Fruit fly (Drosophila melanogaster) whole organism, pupa: Measurements from ENCODE around the gene mub.

ENCODE experiments used
- CG10348 ChIP-seq: fragments of 200-800 bp; sonication (Bioruptor generic); IDR thresholded peaks from 2 replicates; pipeline ENCODE4 v1.3.6; 2022; ENCODE audit warnings: missing biosample characterization, missing genetic modification characterization
- CG12605 ChIP-seq: fragments of 200-800 bp; sonication (Bioruptor generic); IDR thresholded peaks from 2 replicates; pipeline ENCODE4 v1.3.6; 2022; ENCODE audit warnings: missing biosample characterization, missing genetic modification characterization
- CG13204 ChIP-seq: fragments of 200-800 bp; sonication (Bioruptor generic); optimal IDR thresholded peaks from 2 replicates; lab custom pipeline; 2018; ENCODE audit warnings: missing biosample characterization, mild to moderate bottlenecking, missing genetic modification characterization, moderate library complexity
- CG14655 ChIP-seq: fragments of 200-800 bp; sonication (Bioruptor generic); optimal IDR thresholded peaks from 3 replicates; lab custom pipeline; 2017; ENCODE audit warnings: mild to moderate bottlenecking, missing biosample characterization, missing genetic modification reagents, missing genetic modification characterization
- CG15710 ChIP-seq: fragments of 200-800 bp; sonication (Bioruptor generic); optimal IDR thresholded peaks from 2 replicates; lab custom pipeline; 2018; ENCODE audit warnings: missing biosample characterization, mild to moderate bottlenecking, missing genetic modification characterization, moderate library complexity
- CG17806 ChIP-seq: fragments of 200-800 bp; sonication (Bioruptor generic); optimal IDR thresholded peaks from 2 replicates; lab custom pipeline; 2018; ENCODE audit warnings: missing biosample characterization, mild to moderate bottlenecking, missing genetic modification characterization, moderate library complexity
- CG32121 ChIP-seq: fragments of 200-800 bp; sonication (Bioruptor generic); IDR thresholded peaks from 2 replicates; pipeline ENCODE4 v1.3.6; 2022; ENCODE audit warnings: missing biosample characterization, missing genetic modification characterization
- CG34367 ChIP-seq: fragments of 200-800 bp; sonication (Bioruptor generic); optimal IDR thresholded peaks from 2 replicates; lab custom pipeline; 2018; ENCODE audit warnings: missing biosample characterization, mild to moderate bottlenecking, missing genetic modification characterization
- CG4496 ChIP-seq: fragments of 200-800 bp; sonication (Bioruptor generic); IDR thresholded peaks from 3 replicates; pipeline ENCODE4 v1.3.6; 2022; ENCODE audit warnings: missing biosample characterization, missing genetic modification characterization
- CG8159 ChIP-seq: fragments of 200-800 bp; sonication (Bioruptor generic); optimal IDR thresholded peaks from 3 replicates; lab custom pipeline; 2018; ENCODE audit warnings: missing biosample characterization, mild to moderate bottlenecking, missing genetic modification characterization, moderate library complexity
- CG8301 ChIP-seq: fragments of 200-800 bp; sonication (Bioruptor generic); optimal IDR thresholded peaks from 2 replicates; lab custom pipeline; 2018; ENCODE audit warnings: missing biosample characterization, mild to moderate bottlenecking, missing genetic modification characterization
- CG9948 ChIP-seq: fragments of 200-800 bp; sonication (Bioruptor generic); optimal IDR thresholded peaks from 2 replicates; lab custom pipeline; 2018; ENCODE audit warnings: missing biosample characterization, mild to moderate bottlenecking, missing genetic modification characterization, moderate library complexity
- D1 ChIP-seq: fragments of 200-800 bp; sonication (Bioruptor generic); optimal IDR thresholded peaks from 2 replicates; lab custom pipeline; 2018; ENCODE audit warnings: missing biosample characterization, mild to moderate bottlenecking, missing genetic modification characterization, moderate library complexity
- EcR ChIP-seq: fragments of 200-800 bp; sonication (Bioruptor generic); optimal IDR thresholded peaks from 3 replicates; lab custom pipeline; 2019; ENCODE audit warnings: missing biosample characterization, missing genetic modification characterization, mild to moderate bottlenecking, moderate library complexity, missing genetic modification reagents
- Ets98B ChIP-seq: fragments of 200-800 bp; sonication (Bioruptor generic); IDR thresholded peaks from 2 replicates; pipeline ENCODE4 v1.3.6; 2022; ENCODE audit warnings: missing biosample characterization, missing genetic modification characterization
- Pif1A ChIP-seq: fragments of 200-800 bp; sonication (Bioruptor generic); optimal IDR thresholded peaks from 3 replicates; lab custom pipeline; 2016; ENCODE audit warnings: missing biosample characterization, missing genetic modification characterization
- Pif1B ChIP-seq: fragments of 200-800 bp; sonication (Bioruptor generic); optimal IDR thresholded peaks from 3 replicates; lab custom pipeline; 2016; ENCODE audit warnings: missing biosample characterization, missing genetic modification characterization
- Snoo ChIP-seq: fragments of 200-800 bp; sonication (Bioruptor generic); optimal IDR thresholded peaks from 3 replicates; lab custom pipeline; 2017; ENCODE audit warnings: missing biosample characterization, mild to moderate bottlenecking, missing genetic modification characterization, inconsistent platforms
- fd96Ca ChIP-seq: fragments of 200-800 bp; sonication (Bioruptor generic); IDR thresholded peaks from 3 replicates; pipeline ENCODE4 v1.3.6; 2022; ENCODE audit warnings: missing biosample characterization, missing genetic modification characterization
- gl ChIP-seq: fragments of 200-800 bp; sonication (Bioruptor generic); optimal IDR thresholded peaks from 2 replicates; lab custom pipeline; 2018; ENCODE audit warnings: missing biosample characterization, mild to moderate bottlenecking, missing genetic modification characterization
- rn ChIP-seq: fragments of 200-800 bp; sonication (Bioruptor generic); IDR thresholded peaks from 2 replicates; pipeline ENCODE4 v1.3.6; 2022; ENCODE audit warnings: missing biosample characterization, missing genetic modification characterization

The mub gene

dm6 chr3L:21840642-21840987 lies 4.0 kb upstream of the mub start:
- TF ChIP-seq CG14655 (GFP tag; lab: Kevin White, UChicago) (no peak), rn (GFP tag; lab: Robert Waterston, UW) (no peak), Ets98B (GFP tag; lab: Robert Waterston, UW) (no peak), D1 (no peak), CG15710 (tag; lab: Kevin White, UChicago) (no peak), gl (tag; lab: Kevin White, UChicago) (no peak), CG32121 (GFP tag; lab: Robert Waterston, UW) (no peak), CG12605 (no peak), Pif1B (GFP tag; lab: Kevin White, UChicago) (no peak), CG4496 (GFP tag; lab: Robert Waterston, UW) (no peak)

DNA sequence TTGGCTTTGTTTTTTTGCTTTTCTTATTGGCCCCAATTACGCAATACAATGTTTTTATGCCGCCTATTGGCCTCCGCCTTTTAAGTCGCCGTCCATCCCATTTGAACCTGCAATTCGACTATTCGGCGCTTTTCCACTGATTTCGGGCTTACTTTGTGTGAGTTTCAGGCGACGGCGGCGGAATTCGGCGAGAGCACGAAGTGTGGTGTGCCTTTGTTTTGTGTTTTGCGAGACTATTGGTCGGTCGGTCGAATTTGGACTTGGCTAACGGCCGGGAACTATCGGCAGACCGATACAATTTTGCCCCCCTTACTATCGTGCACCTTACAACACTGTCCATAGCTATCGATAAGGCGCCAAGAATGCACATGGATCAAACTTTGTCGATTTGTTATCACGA lies 3.5 kb upstream of the mub start, which contains the start of gene P5CDh1:
TSS of gene P5CDh1 (minus strand) at position 278 of the 400 bp plus-strand sequence.
- peak; percentile 39; the same call in 2 of the 3 replicates for TF ChIP-seq CG4496 (GFP tag; lab: Robert Waterston, UW)
- peak; percentile 15; the same call in 1 of the 2 replicates for TF ChIP-seq CG32121 (GFP tag; lab: Robert Waterston, UW)
- no peak for TF ChIP-seq CG8159
- TF ChIP-seq CG12605: no peak
- no peak for TF ChIP-seq CG14655 (GFP tag; lab: Kevin White, UChicago)
- no peak for TF ChIP-seq gl (tag; lab: Kevin White, UChicago)
- TF ChIP-seq D1: no peak
- TF ChIP-seq Snoo (tag; lab: Kevin White, UChicago): no peak
- TF ChIP-seq CG10348: no peak
- no peak for TF ChIP-seq CG34367 (tag; lab: Kevin White, UChicago)
- TF ChIP-seq EcR (GFP tag; lab: Kevin White, UChicago): no peak
- TF ChIP-seq CG9948 (tag; lab: Kevin White, UChicago): no peak
- TF ChIP-seq CG13204 (GFP tag; lab: Kevin White, UChicago): no peak
- no peak for TF ChIP-seq Pif1A (GFP tag; lab: Kevin White, UChicago)
- TF ChIP-seq CG17806 (tag; lab: Kevin White, UChicago): no peak
- no peak for TF ChIP-seq rn (GFP tag; lab: Robert Waterston, UW)
- TF ChIP-seq CG8301 (tag; lab: Kevin White, UChicago): no peak
- TF ChIP-seq fd96Ca: peak; percentile 41; the same call in 1 of the 3 replicates
- TF ChIP-seq Ets98B (GFP tag; lab: Robert Waterston, UW): peak; percentile 53
- no peak for TF ChIP-seq Pif1B (GFP tag; lab: Kevin White, UChicago)
- TF ChIP-seq CG15710 (tag; lab: Kevin White, UChicago): no peak

dm6 chr3L:21842286-21842685 lies 2.3 kb upstream of the mub start, which contains the start of gene CG14563:
CG14563 (minus strand) TSS chr3L:21842386.
- no peak for TF ChIP-seq CG8159
- TF ChIP-seq CG10348: no peak
- TF ChIP-seq gl (tag; lab: Kevin White, UChicago): no peak
- TF ChIP-seq CG4496 (GFP tag; lab: Robert Waterston, UW): no peak
- TF ChIP-seq CG32121 (GFP tag; lab: Robert Waterston, UW): no peak
- TF ChIP-seq CG15710 (tag; lab: Kevin White, UChicago): no peak
- TF ChIP-seq D1: no peak
- TF ChIP-seq CG13204 (GFP tag; lab: Kevin White, UChicago): no peak
- TF ChIP-seq CG8301 (tag; lab: Kevin White, UChicago): no peak
- TF ChIP-seq Ets98B (GFP tag; lab: Robert Waterston, UW): no peak
- no peak for TF ChIP-seq rn (GFP tag; lab: Robert Waterston, UW)

DNA sequence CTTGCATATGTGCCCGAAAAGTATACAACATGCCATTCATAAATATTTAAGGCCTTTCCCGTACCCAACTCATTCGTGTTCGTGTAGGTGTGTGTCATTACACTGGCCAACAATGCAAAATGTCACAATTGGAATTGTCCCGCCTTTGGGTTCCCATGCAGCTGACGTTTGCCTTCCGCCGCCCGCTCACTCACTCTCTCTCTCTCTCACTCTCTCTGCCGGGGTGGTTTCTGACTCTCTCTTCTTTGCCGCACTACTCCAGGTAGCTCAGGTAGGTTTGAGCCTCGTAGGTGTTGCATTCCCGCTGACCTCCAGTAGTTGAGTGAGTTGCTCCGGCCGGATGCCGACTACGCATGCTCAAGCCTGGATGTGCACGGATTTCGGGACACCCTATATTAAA lies 1.3 kb upstream of the mub start:
- no peak for TF ChIP-seq CG12605
- TF ChIP-seq CG4496 (GFP tag; lab: Robert Waterston, UW): no peak
- peak; percentile 68 for TF ChIP-seq CG13204 (GFP tag; lab: Kevin White, UChicago)
- TF ChIP-seq fd96Ca: no peak
- no peak for TF ChIP-seq Snoo (tag; lab: Kevin White, UChicago)
- TF ChIP-seq CG34367 (tag; lab: Kevin White, UChicago): no peak
- no peak for TF ChIP-seq CG32121 (GFP tag; lab: Robert Waterston, UW)

DNA sequence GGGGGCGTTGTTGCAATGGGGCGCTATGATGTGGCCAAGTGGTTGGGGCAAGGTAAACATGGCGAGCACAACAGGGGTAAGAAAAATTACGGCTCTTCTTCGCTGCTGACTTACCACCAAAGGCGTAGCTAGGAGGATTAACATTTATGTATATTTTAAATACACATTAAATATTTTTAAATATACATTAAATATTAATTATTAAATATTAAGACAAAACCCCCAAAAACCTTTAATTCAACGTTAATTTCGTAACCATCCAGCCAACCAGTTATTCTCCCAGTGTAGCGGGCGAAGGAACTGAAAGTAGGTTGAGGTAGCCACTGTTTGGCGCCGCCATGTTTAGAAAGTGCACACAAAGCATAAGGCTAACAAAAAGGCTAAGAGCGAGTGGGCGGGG lies 2.0 kb downstream of the mub start:
- no peak; the same call in 1 of the 2 replicates for TF ChIP-seq Ets98B (GFP tag; lab: Robert Waterston, UW)
- no peak for TF ChIP-seq Pif1B (GFP tag; lab: Kevin White, UChicago)
- no peak for TF ChIP-seq CG34367 (tag; lab: Kevin White, UChicago)
- TF ChIP-seq Pif1A (GFP tag; lab: Kevin White, UChicago): no peak
- no peak for TF ChIP-seq gl (tag; lab: Kevin White, UChicago)
- TF ChIP-seq CG14655 (GFP tag; lab: Kevin White, UChicago): peak; percentile 24
- TF ChIP-seq D1: no peak
- TF ChIP-seq Snoo (tag; lab: Kevin White, UChicago): no peak
- TF ChIP-seq CG9948 (tag; lab: Kevin White, UChicago): peak; percentile 14
- no peak for TF ChIP-seq EcR (GFP tag; lab: Kevin White, UChicago)
- TF ChIP-seq CG32121 (GFP tag; lab: Robert Waterston, UW): no peak
- peak; percentile 68 for TF ChIP-seq fd96Ca
- TF ChIP-seq CG4496 (GFP tag; lab: Robert Waterston, UW): no peak
- TF ChIP-seq CG8301 (tag; lab: Kevin White, UChicago): peak; percentile 5
- no peak for TF ChIP-seq CG17806 (tag; lab: Kevin White, UChicago)
- TF ChIP-seq CG8159: peak; percentile 31
- TF ChIP-seq CG13204 (GFP tag; lab: Kevin White, UChicago): no peak
- peak; percentile 37 for TF ChIP-seq CG15710 (tag; lab: Kevin White, UChicago)
- no peak for TF ChIP-seq rn (GFP tag; lab: Robert Waterston, UW)
- TF ChIP-seq CG12605: 0 out of 2 replicates have a peak, but pooled peaks have one; percentile 26
- no peak for TF ChIP-seq CG10348
- TF ChIP-seq, all 21 proteins: peak for 7

dm6 chr3L:21848320-21848719 lies 3.7 kb downstream of the mub start:
- TF ChIP-seq fd96Ca: no peak
- peak; percentile 10 for TF ChIP-seq CG14655 (GFP tag; lab: Kevin White, UChicago)
- no peak for TF ChIP-seq Pif1A (GFP tag; lab: Kevin White, UChicago)
